Fruit fly (Drosophila melanogaster) Kc167 (cell line): ENCODE data around the gene CG42300.

ENCODE experiments used
- Myc ChIP-seq: fragments of >200 bp; optimal IDR thresholded peaks from 2 replicates; lab custom pipeline; 2017; ENCODE audit warnings: missing external identifiers
- h ChIP-seq: fragments of >200 bp; optimal IDR thresholded peaks from 3 replicates; lab custom pipeline; 2018; ENCODE audit warnings: missing external identifiers
- insv ChIP-seq: fragments of >200 bp; optimal IDR thresholded peaks from 3 replicates; lab custom pipeline; 2018; ENCODE audit warnings: missing external identifiers
- psq ChIP-seq: fragments of >200 bp; optimal IDR thresholded peaks from 2 replicates; lab custom pipeline; 2017; ENCODE audit warnings: missing external identifiers
- ttk ChIP-seq: sonication (Bioruptor generic); optimal IDR thresholded peaks from 2 replicates; lab custom pipeline; 2017; ENCODE audit warnings: missing external identifiers

dm6 chrX:15539856-15540488, 15.9 kb downstream of the CG42300 start:
- TF ChIP-seq insv = no peak
- TF ChIP-seq h (lab: Kevin White, UChicago) = no peak
- no peak for TF ChIP-seq ttk (lab: Kevin White, UChicago)
- TF ChIP-seq psq (lab: Kevin White, UChicago) = no peak
- no peak for TF ChIP-seq Myc (lab: Kevin White, UChicago)
